Worm (Caenorhabditis elegans): ENCODE measurements around the gene Y105C5B.19.

Gene Y105C5B.19

DNA sequence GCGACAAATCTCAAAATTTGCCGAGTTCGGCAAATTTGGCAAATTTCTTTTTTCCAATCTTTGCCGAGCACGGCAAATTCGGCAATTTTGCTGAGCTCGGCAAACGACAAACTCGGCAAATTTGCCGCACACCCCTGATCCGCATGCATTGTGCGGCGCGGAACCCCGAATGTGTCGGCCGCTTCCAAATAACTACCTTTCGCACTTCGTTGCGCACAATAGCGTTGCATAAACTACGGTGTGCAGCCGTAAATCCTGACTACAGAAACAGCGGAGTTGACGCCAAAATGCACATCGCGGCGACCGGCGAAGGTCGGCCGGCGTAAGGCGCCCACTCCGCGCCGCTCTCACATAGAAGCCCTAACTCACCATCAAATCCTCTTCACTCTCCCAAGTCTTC is 45.3 kb downstream of the Y105C5B.19 start:
- TF ChIP-seq nfya-1 (tag; optimal IDR thresholded peaks at IDR 0.05; ENCODE audit: insufficient read depth): no peak
- no peak for TF ChIP-seq nhr-76 (tag; optimal IDR thresholded peaks at IDR 0.05)
- TF ChIP-seq pha-4 (tag; optimal IDR thresholded peaks at IDR 0.05): no peak
- no peak for TF ChIP-seq egl-27 (tag; optimal IDR thresholded peaks at IDR 0.05)
- no peak for TF ChIP-seq daf-12 (tag; optimal IDR thresholded peaks at IDR 0.05)
- TF ChIP-seq nhr-11 (tag; optimal IDR thresholded peaks at IDR 0.05): no peak
- no peak for TF ChIP-seq lsy-12 (tag; optimal IDR thresholded peaks at IDR 0.05)
- TF ChIP-seq fkh-10 (GFP tag; optimal IDR thresholded peaks at IDR 0.05): no peak

DNA sequence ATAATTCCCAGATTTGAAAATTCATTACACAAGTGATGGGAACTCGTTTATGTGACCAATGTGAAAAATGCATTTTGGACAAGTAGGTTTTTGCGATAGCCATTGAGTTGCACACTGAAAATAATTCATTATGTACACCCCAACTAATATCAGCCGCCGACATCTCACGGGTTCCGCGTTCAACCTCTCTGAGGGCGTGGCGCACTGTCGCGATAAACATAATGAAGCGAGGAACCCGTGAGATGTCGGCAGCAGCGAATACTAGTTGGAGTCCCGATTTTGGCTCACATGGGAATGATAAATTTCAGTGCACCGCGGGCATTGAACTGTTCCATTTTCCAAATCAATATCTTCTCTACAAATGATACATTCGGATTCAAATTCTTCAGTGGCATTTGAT is 46.7 kb downstream of the Y105C5B.19 start:
- TF ChIP-seq unc-39 (tag; optimal IDR thresholded peaks at IDR 0.05) (no peak), nhr-76 (tag; optimal IDR thresholded peaks at IDR 0.05) (no peak)

DNA sequence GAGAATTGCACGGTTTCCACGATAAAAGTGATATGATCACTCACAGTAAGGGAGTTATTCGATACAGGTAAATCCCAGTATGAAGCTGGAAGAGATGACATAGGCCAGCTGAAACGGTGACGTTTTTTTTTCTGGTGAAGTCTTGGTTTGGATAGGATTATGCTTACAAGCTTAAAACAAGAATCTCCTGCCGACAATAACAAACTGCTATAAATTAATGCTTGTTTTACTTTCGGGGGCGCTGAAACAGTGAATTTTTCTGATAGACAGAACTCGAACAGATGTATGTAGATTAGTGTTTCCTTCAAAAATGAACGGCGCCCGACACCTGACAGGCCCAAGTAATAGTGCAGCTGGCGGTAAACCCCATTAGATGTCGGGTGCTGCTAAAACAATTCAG is 50.0 kb downstream of the Y105C5B.19 start, which contains the start of gene srv-16:
TSS of gene srv-16 (minus strand) at position 101 of the 400 bp plus-strand sequence.
- TF ChIP-seq hmg-11 (tag; optimal IDR thresholded peaks at IDR 0.05) (no peak), ceh-28 (tag; optimal IDR thresholded peaks at IDR 0.05) (no peak), nfya-1 (tag; optimal IDR thresholded peaks at IDR 0.05; ENCODE audit: insufficient read depth) (no peak), ztf-4 (tag; optimal IDR thresholded peaks at IDR 0.05) (no peak), daf-12 (tag; optimal IDR thresholded peaks at IDR 0.05) (no peak), nhr-77 (tag; optimal IDR thresholded peaks at IDR 0.05) (no peak), jun-1 (tag; optimal IDR thresholded peaks at IDR 0.05) (no peak), lsy-12 (tag; optimal IDR thresholded peaks at IDR 0.05) (no peak), unc-62 (GFP tag; optimal IDR thresholded peaks at IDR 0.05) (no peak), elt-3 (tag; optimal IDR thresholded peaks at IDR 0.05) (no peak), fos-1 (tag; optimal IDR thresholded peaks at IDR 0.05) (no peak), ama-1 (optimal IDR thresholded peaks at IDR 0.05) (no peak), snpc-4 (tag; optimal IDR thresholded peaks at IDR 0.05) (no peak), lin-15B (tag; optimal IDR thresholded peaks at IDR 0.05) (no peak)

DNA sequence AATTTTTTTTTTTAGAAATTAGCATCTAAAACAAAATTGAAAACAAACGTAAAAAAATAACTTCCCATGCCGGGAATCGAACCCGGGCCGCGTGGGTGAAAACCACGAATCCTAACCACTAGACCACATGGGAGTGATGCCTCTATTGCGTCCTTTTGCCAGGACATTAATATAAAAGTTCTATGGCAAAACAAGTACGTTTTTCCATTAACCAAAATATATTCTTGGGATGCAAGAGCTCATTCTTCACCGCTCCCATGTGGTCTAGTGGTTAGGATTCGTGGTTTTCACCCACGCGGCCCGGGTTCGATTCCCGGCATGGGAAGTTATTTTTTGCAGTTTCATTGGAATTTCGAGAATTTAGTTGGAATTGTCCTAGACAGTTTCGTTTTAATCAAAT is 50.7 kb downstream of the Y105C5B.19 start:
- TF ChIP-seq elt-2 (tag; optimal IDR thresholded peaks at IDR 0.05) (peak; percentile 20), pqm-1 (tag; optimal IDR thresholded peaks at IDR 0.05) (peak; percentile 33)

DNA sequence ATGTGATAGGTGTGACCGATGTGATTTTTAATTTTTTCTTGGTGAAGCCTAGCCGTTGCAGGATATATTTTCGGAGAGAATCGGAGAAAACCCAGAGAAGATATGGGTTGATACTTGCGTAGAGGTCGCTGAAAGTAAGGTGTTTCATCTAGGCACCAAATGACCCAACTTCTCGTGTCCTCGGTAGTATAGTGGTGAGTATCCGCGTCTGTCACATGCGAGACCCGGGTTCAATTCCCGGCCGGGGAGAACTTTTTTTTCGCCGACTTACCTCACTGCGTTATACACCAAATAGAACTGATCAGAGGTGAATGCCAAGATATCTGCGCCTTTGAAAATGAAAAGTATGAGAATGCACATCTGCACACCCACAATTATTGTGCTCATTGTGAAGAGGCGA is 51.9 kb downstream of the Y105C5B.19 start:
- TF ChIP-seq snpc-4 (tag; optimal IDR thresholded peaks at IDR 0.05) (peak; percentile 35), ceh-28 (tag; optimal IDR thresholded peaks at IDR 0.05) (no peak), lin-39 (tag; optimal IDR thresholded peaks at IDR 0.05) (peak; percentile 38), daf-12 (tag; optimal IDR thresholded peaks at IDR 0.05) (no peak), nhr-25 (tag; optimal IDR thresholded peaks at IDR 0.05) (peak; percentile 10), zag-1 (tag; optimal IDR thresholded peaks at IDR 0.05) (no peak), hmg-11 (tag; optimal IDR thresholded peaks at IDR 0.05) (peak; percentile 11), unc-62 (GFP tag; optimal IDR thresholded peaks at IDR 0.05) (no peak), nhr-76 (tag; optimal IDR thresholded peaks at IDR 0.05) (no peak), elt-2 (tag; optimal IDR thresholded peaks at IDR 0.05) (peak; percentile 24), lsy-12 (tag; optimal IDR thresholded peaks at IDR 0.05) (no peak), ztf-4 (tag; optimal IDR thresholded peaks at IDR 0.05) (no peak), tbx-2 (tag; optimal IDR thresholded peaks at IDR 0.05) (peak; percentile 37), nhr-23 (tag; optimal IDR thresholded peaks at IDR 0.05) (peak; percentile 3), nfya-1 (tag; optimal IDR thresholded peaks at IDR 0.05; ENCODE audit: insufficient read depth) (peak; percentile 13)
